Fruit fly (Drosophila melanogaster) whole organism, embryonic: ENCODE results near the gene Ctr1A.

Source experiments
- Adf1 ChIP-seq: fragments of 200-800 bp; sonication (Bioruptor generic); IDR thresholded peaks from 2 replicates; pipeline ENCODE4 v1.3.6; 2022; ENCODE audit warnings: missing biosample characterization, missing genetic modification characterization
- Antp ChIP-seq: fragments of 200-800 bp; sonication (Bioruptor generic); optimal IDR thresholded peaks from 3 replicates; lab custom pipeline; 2016; ENCODE audit warnings: missing biosample characterization, missing genetic modification characterization
- Awh ChIP-seq: fragments of 200-800 bp; sonication (Bioruptor generic); IDR thresholded peaks from 2 replicates; pipeline ENCODE4, ENCODE4 v1.3.6; 2022; ENCODE audit warnings: missing biosample characterization, missing genetic modification characterization
- B-H2 ChIP-seq: fragments of 200-800 bp; sonication (Bioruptor generic); optimal IDR thresholded peaks from 2 replicates; lab custom pipeline; 2018; ENCODE audit warnings: missing biosample characterization, mild to moderate bottlenecking, missing genetic modification characterization
- Blimp-1 ChIP-seq: fragments of 200-800 bp; sonication (Bioruptor generic); optimal IDR thresholded peaks from 3 replicates; lab custom pipeline; 2018; ENCODE audit warnings: missing biosample characterization, missing genetic modification characterization, mild to moderate bottlenecking, moderate library complexity, missing genetic modification reagents
- CG10654 ChIP-seq: fragments of 200-800 bp; sonication (Bioruptor generic); optimal IDR thresholded peaks from 2 replicates; lab custom pipeline; 2016; ENCODE audit warnings: missing biosample characterization, missing genetic modification characterization
- CG12659 ChIP-seq: fragments of 200-800 bp; sonication (Bioruptor generic); optimal IDR thresholded peaks from 3 replicates; lab custom pipeline; 2017; ENCODE audit warnings: mild to moderate bottlenecking, missing biosample characterization, missing genetic modification reagents, missing genetic modification characterization
- CG12744 ChIP-seq: fragments of 200-800 bp; sonication (Bioruptor generic); optimal IDR thresholded peaks from 2 replicates; lab custom pipeline; 2016; ENCODE audit warnings: missing biosample characterization, missing genetic modification characterization
- CG14050 ChIP-seq: fragments of 200-800 bp; sonication (Bioruptor generic); IDR thresholded peaks from 3 replicates; pipeline ENCODE4 v1.3.6; 2022; ENCODE audit warnings: missing biosample characterization, missing genetic modification characterization
- CG14965 ChIP-seq: fragments of 200-800 bp; sonication (Bioruptor generic); optimal IDR thresholded peaks from 2 replicates; lab custom pipeline; 2016; ENCODE audit warnings: missing biosample characterization, missing genetic modification characterization, borderline replicate concordance
- CG18764 ChIP-seq: fragments of 200-800 bp; sonication (Bioruptor generic); optimal IDR thresholded peaks from 3 replicates; lab custom pipeline; 2016; ENCODE audit warnings: missing biosample characterization, missing genetic modification characterization
- CG2129 ChIP-seq: fragments of 200-800 bp; sonication (Bioruptor generic); IDR thresholded peaks from 2 replicates; pipeline ENCODE4 v1.3.6; 2022; ENCODE audit warnings: missing biosample characterization, missing genetic modification characterization; ENCODE audit not compliant: partially characterized antibody
- CG31224 ChIP-seq: fragments of 200-800 bp; sonication (Bioruptor generic); IDR thresholded peaks from 2 replicates; pipeline ENCODE4 v1.3.6; 2022; ENCODE audit warnings: missing biosample characterization, missing genetic modification characterization
- CG31388 ChIP-seq: fragments of 200-800 bp; sonication (Bioruptor generic); optimal IDR thresholded peaks from 2 replicates; lab custom pipeline; 2016; ENCODE audit warnings: missing biosample characterization, missing genetic modification characterization
- CG3163 ChIP-seq: fragments of 200-800 bp; sonication (Bioruptor generic); optimal IDR thresholded peaks from 3 replicates; lab custom pipeline; 2016; ENCODE audit warnings: missing biosample characterization, missing genetic modification characterization
- CG3726 ChIP-seq: fragments of 200-800 bp; sonication (Bioruptor generic); IDR thresholded peaks from 3 replicates; pipeline ENCODE4, ENCODE4 v1.3.6; 2022; ENCODE audit warnings: missing biosample characterization, missing genetic modification characterization
- CG43689 ChIP-seq: fragments of 200-800 bp; sonication (Bioruptor generic); IDR thresholded peaks from 2 replicates; pipeline ENCODE4 v1.3.6; 2022; ENCODE audit warnings: missing biosample characterization, missing genetic modification characterization
- CG4424 ChIP-seq: fragments of 200-800 bp; sonication (Bioruptor generic); optimal IDR thresholded peaks from 3 replicates; lab custom pipeline; 2016; ENCODE audit warnings: missing biosample characterization, missing genetic modification characterization
- CG4707 ChIP-seq: fragments of 200-800 bp; sonication (Bioruptor generic); optimal IDR thresholded peaks from 2 replicates; lab custom pipeline; 2018; ENCODE audit warnings: missing biosample characterization, mild to moderate bottlenecking, missing genetic modification characterization, moderate library complexity
- CG5180 ChIP-seq: fragments of 200-800 bp; sonication (Bioruptor generic); optimal IDR thresholded peaks from 3 replicates; lab custom pipeline; 2017; ENCODE audit warnings: missing biosample characterization, missing genetic modification characterization, mild to moderate bottlenecking, moderate library complexity, missing genetic modification reagents
- CG6765 ChIP-seq: fragments of 200-800 bp; sonication (Bioruptor generic); optimal IDR thresholded peaks from 3 replicates; lab custom pipeline; 2017; ENCODE audit warnings: missing biosample characterization, mild to moderate bottlenecking, missing genetic modification characterization
- CG6791 ChIP-seq: fragments of 200-800 bp; sonication (Bioruptor generic); IDR thresholded peaks from 3 replicates; pipeline ENCODE4 v1.3.6; 2022; ENCODE audit warnings: missing biosample characterization, missing genetic modification characterization; ENCODE audit not compliant: partially characterized antibody
- CG6813 ChIP-seq: fragments of 200-800 bp; sonication (Bioruptor generic); optimal IDR thresholded peaks from 2 replicates; lab custom pipeline; 2017; ENCODE audit warnings: missing biosample characterization, missing genetic modification characterization, mild to moderate bottlenecking, moderate library complexity, missing genetic modification reagents
- CG7963 ChIP-seq: fragments of 200-800 bp; sonication (Bioruptor generic); IDR thresholded peaks from 3 replicates; pipeline ENCODE4 v1.3.6; 2022; ENCODE audit warnings: missing biosample characterization, missing genetic modification characterization; ENCODE audit not compliant: partially characterized antibody
- D ChIP-seq, 2 experiments: fragments of 200-800 bp in 1 of 2; fragments of >200 bp in 1 of 2; sonication (Bioruptor generic) in 1 of 2; optimal IDR thresholded peaks; 2 replicates in 1 of 2; 3 replicates in 1 of 2; lab custom pipeline; 2017; ENCODE audit warnings: mild to moderate bottlenecking in 1 of 2, missing biosample characterization in 1 of 2, missing genetic modification characterization in 1 of 2, missing genetic modification reagents in 1 of 2
- Dll ChIP-seq: fragments of 200-800 bp; sonication (Bioruptor generic); IDR thresholded peaks from 4 replicates; pipeline ENCODE4 v1.3.6; 2022; ENCODE audit warnings: missing biosample characterization, missing genetic modification characterization; ENCODE audit not compliant: partially characterized antibody
- Hr39 ChIP-seq: fragments of >200 bp; optimal IDR thresholded peaks from 2 replicates; lab custom pipeline; 2017
- Nf-YA ChIP-seq: fragments of 200-800 bp; sonication (Bioruptor generic); IDR thresholded peaks from 2 replicates; pipeline ENCODE4 v1.3.6; 2022; ENCODE audit warnings: missing biosample characterization, missing genetic modification characterization
- Nf-YC ChIP-seq: fragments of 200-800 bp; optimal IDR thresholded peaks from 3 replicates; lab custom pipeline; 2019; ENCODE audit warnings: missing biosample characterization, mild to moderate bottlenecking, missing genetic modification characterization, moderate library complexity
- PHDP ChIP-seq: fragments of 200-800 bp; sonication (Bioruptor generic); optimal IDR thresholded peaks from 3 replicates; lab custom pipeline; 2018; ENCODE audit warnings: missing biosample characterization, mild to moderate bottlenecking, missing genetic modification characterization, moderate library complexity
- Rx ChIP-seq: fragments of 200-800 bp; sonication (Bioruptor generic); IDR thresholded peaks from 2 replicates; pipeline ENCODE4 v1.3.6; 2022; ENCODE audit warnings: missing biosample characterization, missing genetic modification characterization
- Six4 ChIP-seq: fragments of 200-800 bp; sonication (Bioruptor generic); optimal IDR thresholded peaks from 2 replicates; lab custom pipeline; 2016; ENCODE audit warnings: missing biosample characterization, missing genetic modification characterization
- abd-A ChIP-seq: fragments of 200-800 bp; sonication (Bioruptor generic); optimal IDR thresholded peaks from 3 replicates; lab custom pipeline; 2019; ENCODE audit warnings: missing biosample characterization, mild to moderate bottlenecking, missing genetic modification characterization, moderate library complexity
- aop ChIP-seq: fragments of 200-800 bp; sonication (Bioruptor generic); IDR thresholded peaks from 2 replicates; pipeline ENCODE4 v1.3.6; 2022; ENCODE audit warnings: missing biosample characterization, missing genetic modification characterization
- croc ChIP-seq: fragments of 200-800 bp; sonication (Bioruptor generic); conservative IDR thresholded peaks from 3 replicates; pipeline ENCODE4 v1.3.6; 2022; ENCODE audit warnings: missing biosample characterization, missing genetic modification characterization
- dan ChIP-seq: fragments of 200-800 bp; sonication (Bioruptor generic); IDR thresholded peaks from 2 replicates; pipeline ENCODE4 v1.3.6; 2022; ENCODE audit warnings: missing biosample characterization, missing genetic modification characterization
- ems ChIP-seq: fragments of 200-800 bp; sonication (Bioruptor generic); optimal IDR thresholded peaks from 3 replicates; lab custom pipeline; 2016; ENCODE audit warnings: missing biosample characterization, missing genetic modification characterization
- grau ChIP-seq: fragments of 200-800 bp; optimal IDR thresholded peaks from 3 replicates; lab custom pipeline; 2019; ENCODE audit warnings: missing biosample characterization, mild to moderate bottlenecking, missing genetic modification characterization, moderate library complexity
- knrl ChIP-seq: fragments of 200-800 bp; sonication (Bioruptor generic); IDR thresholded peaks from 3 replicates; pipeline ENCODE4 v1.3.6; 2022; ENCODE audit warnings: missing biosample characterization, missing genetic modification characterization; ENCODE audit not compliant: partially characterized antibody
- mam ChIP-seq: fragments of 200-800 bp; sonication (Bioruptor generic); optimal IDR thresholded peaks from 3 replicates; lab custom pipeline; 2016; ENCODE audit warnings: missing biosample characterization, missing genetic modification characterization
- nerfin-2 ChIP-seq: fragments of 200-800 bp; sonication (Bioruptor generic); IDR thresholded peaks from 2 replicates; pipeline ENCODE4 v1.3.6; 2022; ENCODE audit warnings: missing biosample characterization, missing genetic modification characterization; ENCODE audit not compliant: partially characterized antibody
- oc ChIP-seq: fragments of 200-800 bp; sonication (Bioruptor generic); optimal IDR thresholded peaks from 2 replicates; lab custom pipeline; 2018; ENCODE audit warnings: missing biosample characterization, mild to moderate bottlenecking, missing genetic modification characterization, moderate library complexity
- odd ChIP-seq: fragments of 200-800 bp; sonication (Bioruptor generic); optimal IDR thresholded peaks from 2 replicates; lab custom pipeline; 2017; ENCODE audit warnings: missing biosample characterization, mild to moderate bottlenecking, missing genetic modification characterization
- psq ChIP-seq: fragments of 200-800 bp; sonication (Bioruptor generic); optimal IDR thresholded peaks from 2 replicates; lab custom pipeline; 2017; ENCODE audit warnings: missing biosample characterization, missing genetic modification characterization
- repo ChIP-seq: fragments of 200-800 bp; sonication (Bioruptor generic); optimal IDR thresholded peaks from 2 replicates; lab custom pipeline; 2016; ENCODE audit warnings: missing biosample characterization, missing genetic modification characterization
- salm ChIP-seq: fragments of 200-800 bp; sonication (Bioruptor generic); optimal IDR thresholded peaks from 2 replicates; lab custom pipeline; 2018; ENCODE audit warnings: missing biosample characterization, mild to moderate bottlenecking, missing genetic modification characterization
- slou ChIP-seq: fragments of 200-800 bp; sonication (Bioruptor generic); optimal IDR thresholded peaks from 3 replicates; lab custom pipeline; 2016; ENCODE audit warnings: missing biosample characterization, missing genetic modification characterization
- sqz ChIP-seq: fragments of 200-800 bp; sonication (Bioruptor generic); optimal IDR thresholded peaks from 3 replicates; lab custom pipeline; 2018; ENCODE audit warnings: missing biosample characterization, mild to moderate bottlenecking, missing genetic modification characterization
- wor ChIP-seq: fragments of 200-800 bp; sonication (Bioruptor generic); IDR thresholded peaks from 2 replicates; pipeline ENCODE4 v1.3.6; 2022; ENCODE audit warnings: missing biosample characterization, missing genetic modification characterization
- zf30C ChIP-seq: fragments of 200-800 bp; sonication (Bioruptor generic); optimal IDR thresholded peaks from 3 replicates; lab custom pipeline; 2018; ENCODE audit warnings: missing biosample characterization, mild to moderate bottlenecking, missing genetic modification characterization

Ctr1A gene

DNA sequence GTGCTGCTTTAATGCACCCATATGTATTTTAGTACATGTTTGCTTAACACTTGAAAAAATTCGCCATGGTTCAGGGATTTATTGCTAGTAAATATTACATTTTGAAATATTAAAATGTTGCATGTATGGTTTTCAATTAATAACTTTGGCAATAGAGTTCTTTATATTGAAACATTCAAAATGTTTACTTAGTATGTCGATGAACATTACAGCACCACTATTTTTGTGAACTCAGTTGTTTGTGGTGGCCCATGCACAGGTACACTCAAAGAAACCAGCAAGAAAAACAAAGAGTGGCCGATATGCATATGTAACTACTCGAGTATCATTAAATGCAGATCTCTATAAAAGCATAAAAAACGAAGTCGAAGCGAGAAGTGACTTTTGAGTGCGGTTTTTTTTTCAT is 40.6 kb downstream of the Ctr1A start (continued):
- TF ChIP-seq CG2129 (GFP tag; lab: Robert Waterston, UW), result no peak
- TF ChIP-seq Six4, result peak; percentile 15
- TF ChIP-seq Hr39 (lab: Kevin White, UChicago), result no peak
- peak; percentile 58; the same call in 1 of the 2 replicates for TF ChIP-seq Rx (GFP tag; lab: Robert Waterston, UW)
- TF ChIP-seq repo, result peak; percentile 33
- TF ChIP-seq sqz (GFP tag; lab: Kevin White, UChicago), result no peak
- TF ChIP-seq psq (GFP tag; lab: Kevin White, UChicago), result no peak
- no peak for TF ChIP-seq slou
- TF ChIP-seq D (optimal IDR thresholded peaks at IDR 0.05; lab: Kevin White, UChicago), result no peak
- TF ChIP-seq D (GFP tag; optimal IDR thresholded peaks at IDR 0.05; lab: Kevin White, UChicago), result peak; percentile 63
- peak; percentile 7 for TF ChIP-seq CG6765 (GFP tag; lab: Kevin White, UChicago)
- no peak for TF ChIP-seq CG7963 (GFP tag; lab: Robert Waterston, UW)
- TF ChIP-seq CG18764 (GFP tag; lab: Kevin White, UChicago), result peak; percentile 23
- peak; percentile 72 for TF ChIP-seq CG4424 (GFP tag; lab: Kevin White, UChicago)
- peak; percentile 30 for TF ChIP-seq mam (GFP tag; lab: Kevin White, UChicago)
- TF ChIP-seq salm, result peak; percentile 41
- peak; percentile 47 for TF ChIP-seq CG10654 (GFP tag; lab: Kevin White, UChicago)
- TF ChIP-seq ems (GFP tag; lab: Kevin White, UChicago), result no peak
- TF ChIP-seq aop (GFP tag; lab: Robert Waterston, UW), result no peak
- no peak for TF ChIP-seq CG6791 (GFP tag; lab: Robert Waterston, UW)
- TF ChIP-seq abd-A (tag; lab: Kevin White, UChicago), result no peak
- peak; percentile 54 for TF ChIP-seq CG14050
- TF ChIP-seq CG14965 (GFP tag; lab: Kevin White, UChicago), result no peak
- TF ChIP-seq nerfin-2, result no peak
- TF ChIP-seq grau (tag; lab: Kevin White, UChicago), result peak; percentile 65
- peak; percentile 64 for TF ChIP-seq PHDP
- TF ChIP-seq CG6813 (GFP tag; lab: Kevin White, UChicago), result peak; percentile 44
- no peak for TF ChIP-seq Dll (GFP tag; lab: Robert Waterston, UW)
- peak; percentile 76 for TF ChIP-seq Blimp-1 (GFP tag; lab: Kevin White, UChicago)
- TF ChIP-seq Antp, result peak; percentile 27
- TF ChIP-seq CG3163, result no peak
- TF ChIP-seq zf30C, result peak; percentile 38
- no peak for TF ChIP-seq CG31224 (GFP tag; lab: Robert Waterston, UW)
- peak; percentile 18 for TF ChIP-seq Nf-YC (tag; lab: Kevin White, UChicago)
- TF ChIP-seq CG31388, result no peak
- TF ChIP-seq knrl, result no peak
- peak; percentile 71 for TF ChIP-seq oc (tag; lab: Kevin White, UChicago)
- 0 out of 2 replicates have a peak, but pooled peaks have one; percentile 50 for TF ChIP-seq dan
- peak; percentile 56 for TF ChIP-seq CG12659 (GFP tag; lab: Kevin White, UChicago)
- TF ChIP-seq Adf1 (GFP tag; lab: Robert Waterston, UW), result no peak
- TF ChIP-seq B-H2 (GFP tag; lab: Kevin White, UChicago), result no peak
- TF ChIP-seq CG5180 (GFP tag; lab: Kevin White, UChicago), result peak; percentile 66
- peak; percentile 28 for TF ChIP-seq odd (GFP tag; lab: Kevin White, UChicago)
- peak; percentile 65 for TF ChIP-seq Awh (GFP tag; lab: Robert Waterston, UW)
- TF ChIP-seq CG12744 (GFP tag; lab: Kevin White, UChicago), result peak; percentile 29
- 0 out of 2 replicates have a peak, but pooled peaks have one; percentile 15 for TF ChIP-seq CG43689 (GFP tag; lab: Robert Waterston, UW)
- peak; percentile 52 for TF ChIP-seq CG4707 (GFP tag; lab: Kevin White, UChicago)
- 0 out of 3 replicates have a peak, but pooled peaks have one; percentile 61 for TF ChIP-seq CG3726 (GFP tag; lab: Robert Waterston, UW)
- peak; percentile 47; the same call in 1 of the 2 replicates for TF ChIP-seq Nf-YA (GFP tag; lab: Robert Waterston, UW)
- TF ChIP-seq wor (GFP tag; lab: Robert Waterston, UW), result peak; percentile 59
- peak; percentile 60; the same call in 1 of the 3 replicates for TF ChIP-seq croc
